Worm (Caenorhabditis elegans) whole organism, L1 larva: ENCODE data around the gene R02E4.2.

Source experiments
- C16A3.4 ChIP-seq: fragments of 150-350 bp; optimal IDR thresholded peaks from 2 replicates; lab custom pipeline; 2014; ENCODE audit warnings: missing biosample characterization, missing genetic modification characterization
- F16B12.6 ChIP-seq: fragments of 150-350 bp; optimal IDR thresholded peaks from 2 replicates; lab custom pipeline; 2014; ENCODE audit warnings: missing biosample characterization, missing genetic modification characterization
- Y116A8C.19 ChIP-seq: sonication (generic microtip); optimal IDR thresholded peaks from 2 replicates; lab custom pipeline; 2016; ENCODE audit warnings: missing compliant biosample characterization, missing genetic modification characterization, borderline replicate concordance
- aly-2 ChIP-seq: fragments of 150-350 bp; optimal IDR thresholded peaks from 2 replicates; lab custom pipeline; 2014; ENCODE audit warnings: missing biosample characterization, missing genetic modification characterization
- ama-1 ChIP-seq: fragments of 150-350 bp; optimal IDR thresholded peaks from 2 replicates; lab custom pipeline; 2014
- blmp-1 ChIP-seq: fragments of 150-350 bp; optimal IDR thresholded peaks from 2 replicates; lab custom pipeline; 2014; ENCODE audit warnings: missing biosample characterization, missing genetic modification characterization
- ceh-63 ChIP-seq: fragments of 200-800 bp; sonication (Bioruptor generic); optimal IDR thresholded peaks from 2 replicates; lab custom pipeline; 2018; ENCODE audit warnings: mild to moderate bottlenecking, missing genetic modification characterization, missing compliant biosample characterization
- ceh-8 ChIP-seq: fragments of 200-800 bp; sonication (Bioruptor generic); optimal IDR thresholded peaks from 2 replicates; lab custom pipeline; 2018; ENCODE audit warnings: mild to moderate bottlenecking, missing genetic modification characterization, moderate library complexity, missing compliant biosample characterization
- ceh-82 ChIP-seq, 3 experiments: fragments of 150-350 bp in 1 of 3; sonication (generic microtip) in 2 of 3; optimal IDR thresholded peaks; 2 replicates each; lab custom pipeline; 2014 to 2017; ENCODE audit warnings: missing biosample characterization in 3 of 3, missing genetic modification characterization in 3 of 3
- ceh-88 ChIP-seq: fragments of 200-800 bp; sonication (Bioruptor generic); IDR thresholded peaks from 2 replicates; pipeline ENCODE4 v1.3.6; 2022; ENCODE audit warnings: missing genetic modification characterization, missing compliant biosample characterization
- ceh-90 ChIP-seq: sonication (generic microtip); optimal IDR thresholded peaks from 2 replicates; lab custom pipeline; 2016; ENCODE audit warnings: missing genetic modification characterization, missing compliant biosample characterization
- ces-1 ChIP-seq: fragments of 150-350 bp; optimal IDR thresholded peaks from 2 replicates; lab custom pipeline; 2014; ENCODE audit warnings: missing biosample characterization, missing genetic modification reagents, missing genetic modification characterization
- dsc-1 ChIP-seq: sonication (generic microtip); optimal IDR thresholded peaks from 2 replicates; lab custom pipeline; 2016; ENCODE audit warnings: mild to moderate bottlenecking, missing genetic modification characterization, missing compliant biosample characterization
- efl-1 ChIP-seq, 4 experiments: fragments of 150-350 bp; optimal IDR thresholded peaks in 3 of 4; peaks in 1 of 4; 1 replicate in 1 of 4; 2 replicates in 3 of 4; lab custom pipeline; 2014; ENCODE audit warnings: missing biosample characterization in 2 of 4, missing genetic modification characterization in 2 of 4, missing genetic modification reagents in 2 of 4
- elt-2 ChIP-seq: sonication (generic microtip); optimal IDR thresholded peaks from 2 replicates; lab custom pipeline; 2016; ENCODE audit warnings: missing genetic modification characterization, mild to moderate bottlenecking, inconsistent platforms, missing compliant biosample characterization, missing genetic modification reagents
- elt-3 ChIP-seq, 6 experiments: fragments of 150-350 bp in 1 of 6; sonication (generic microtip); optimal IDR thresholded peaks; 2 replicates each; lab custom pipeline; 2017 to 2018; ENCODE audit warnings: missing biosample characterization in 6 of 6, missing genetic modification characterization in 6 of 6, inconsistent platforms in 1 of 6
- fkh-10 ChIP-seq: sonication (generic microtip); optimal IDR thresholded peaks from 2 replicates; lab custom pipeline; 2017; ENCODE audit warnings: missing biosample characterization, missing genetic modification reagents, missing genetic modification characterization
- fkh-4 ChIP-seq: sonication (generic microtip); optimal IDR thresholded peaks from 2 replicates; lab custom pipeline; 2016; ENCODE audit warnings: missing compliant biosample characterization, missing genetic modification characterization, borderline replicate concordance
- hlh-17 ChIP-seq: fragments of 200-800 bp; sonication (Bioruptor generic); optimal IDR thresholded peaks from 2 replicates; lab custom pipeline; 2018; ENCODE audit warnings: missing genetic modification characterization, mild to moderate bottlenecking, missing compliant biosample characterization, moderate library complexity, borderline replicate concordance
- hlh-4 ChIP-seq: sonication (generic microtip); optimal IDR thresholded peaks from 2 replicates; lab custom pipeline; 2016; ENCODE audit warnings: mild to moderate bottlenecking, missing genetic modification characterization, missing compliant biosample characterization
- hpl-2 ChIP-seq: fragments of 150-350 bp; optimal IDR thresholded peaks from 2 replicates; lab custom pipeline; 2014; ENCODE audit warnings: missing biosample characterization, missing genetic modification reagents, missing genetic modification characterization
- irx-1 ChIP-seq: sonication (generic microtip); optimal IDR thresholded peaks from 2 replicates; lab custom pipeline; 2016; ENCODE audit warnings: missing genetic modification characterization, missing compliant biosample characterization
- jun-1 ChIP-seq: fragments of 150-350 bp; optimal IDR thresholded peaks from 2 replicates; lab custom pipeline; 2014; ENCODE audit warnings: missing biosample characterization, missing genetic modification reagents, missing genetic modification characterization
- lin-13 ChIP-seq: fragments of 150-350 bp; optimal IDR thresholded peaks from 2 replicates; lab custom pipeline; 2014; ENCODE audit warnings: missing biosample characterization, missing genetic modification reagents, missing genetic modification characterization
- lin-14 ChIP-seq: fragments of 200-800 bp; sonication (Bioruptor generic); optimal IDR thresholded peaks from 2 replicates; lab custom pipeline; 2018; ENCODE audit warnings: mild to moderate bottlenecking, missing genetic modification characterization, moderate library complexity, missing compliant biosample characterization
- lin-35 ChIP-seq, 2 experiments: fragments of 150-350 bp; optimal IDR thresholded peaks; 2 replicates each; lab custom pipeline; 2014; ENCODE audit warnings: missing biosample characterization in 2 of 2, missing genetic modification characterization in 2 of 2, missing genetic modification reagents in 2 of 2
- lin-39 ChIP-seq: fragments of 150-350 bp; optimal IDR thresholded peaks from 2 replicates; lab custom pipeline; 2014; ENCODE audit warnings: missing biosample characterization, missing genetic modification reagents, missing genetic modification characterization
- mab-9 ChIP-seq: fragments of 200-800 bp; sonication (Bioruptor generic); IDR thresholded peaks from 2 replicates; pipeline ENCODE4 v1.3.6; 2022; ENCODE audit warnings: missing genetic modification reagents, missing genetic modification characterization, missing compliant biosample characterization
- mdl-1 ChIP-seq, 2 experiments: fragments of 150-350 bp; optimal IDR thresholded peaks; 2 replicates each; lab custom pipeline; 2014 to 2017; ENCODE audit warnings: missing biosample characterization in 2 of 2, missing genetic modification characterization in 2 of 2, inconsistent platforms in 1 of 2
- mef-2 ChIP-seq: fragments of 150-350 bp; optimal IDR thresholded peaks from 2 replicates; lab custom pipeline; 2014; ENCODE audit warnings: missing biosample characterization, missing genetic modification characterization
- mep-1 ChIP-seq: fragments of 150-350 bp; optimal IDR thresholded peaks from 2 replicates; lab custom pipeline; 2014; ENCODE audit warnings: missing biosample characterization, missing genetic modification characterization
- nhr-20 ChIP-seq: sonication (generic microtip); optimal IDR thresholded peaks from 2 replicates; lab custom pipeline; 2016; ENCODE audit warnings: mild to moderate bottlenecking, missing genetic modification characterization, missing compliant biosample characterization
- nhr-28 ChIP-seq: fragments of 150-350 bp; optimal IDR thresholded peaks from 2 replicates; lab custom pipeline; 2014; ENCODE audit warnings: missing biosample characterization, missing genetic modification characterization
- nhr-71 ChIP-seq: sonication (generic microtip); optimal IDR thresholded peaks from 2 replicates; lab custom pipeline; 2016; ENCODE audit warnings: mild to moderate bottlenecking, missing genetic modification characterization, moderate library complexity, missing compliant biosample characterization
- nhr-85 ChIP-seq: sonication (generic microtip); peaks from one replicate; lab custom pipeline; 2016; ENCODE audit warnings: missing genetic modification characterization, inconsistent platforms, missing compliant biosample characterization
- pax-3 ChIP-seq: fragments of 200-800 bp; sonication (Bioruptor generic); optimal IDR thresholded peaks from 2 replicates; lab custom pipeline; 2018; ENCODE audit warnings: mild to moderate bottlenecking, missing genetic modification characterization, moderate library complexity, missing compliant biosample characterization
- pqm-1 ChIP-seq: sonication (generic microtip); optimal IDR thresholded peaks from 3 replicates; lab custom pipeline; 2017; ENCODE audit warnings: missing biosample characterization, missing genetic modification characterization
- skn-1 ChIP-seq: fragments of 150-350 bp; optimal IDR thresholded peaks from 2 replicates; lab custom pipeline; 2014; ENCODE audit warnings: missing biosample characterization, missing genetic modification characterization
- snpc-4 ChIP-seq: fragments of 150-350 bp; optimal IDR thresholded peaks from 2 replicates; lab custom pipeline; 2014; ENCODE audit warnings: missing biosample characterization, missing genetic modification characterization
- sup-37 ChIP-seq: fragments of 200-800 bp; sonication (Bioruptor generic); optimal IDR thresholded peaks from 2 replicates; lab custom pipeline; 2018; ENCODE audit warnings: mild to moderate bottlenecking, missing genetic modification characterization, missing compliant biosample characterization
- swsn-7 ChIP-seq: sonication (generic microtip); optimal IDR thresholded peaks from 2 replicates; lab custom pipeline; 2016; ENCODE audit warnings: missing genetic modification characterization, missing compliant biosample characterization
- tlp-1 ChIP-seq: fragments of 150-350 bp; optimal IDR thresholded peaks from 2 replicates; lab custom pipeline; 2014; ENCODE audit warnings: missing biosample characterization, missing genetic modification characterization
- unc-130 ChIP-seq: fragments of 150-350 bp; optimal IDR thresholded peaks from 2 replicates; lab custom pipeline; 2017; ENCODE audit warnings: missing biosample characterization, missing genetic modification characterization, inconsistent platforms
- unc-30 ChIP-seq: sonication (generic microtip); optimal IDR thresholded peaks from 2 replicates; lab custom pipeline; 2017; ENCODE audit warnings: missing biosample characterization, missing genetic modification characterization
- unc-62 ChIP-seq: fragments of 150-350 bp; optimal IDR thresholded peaks from 2 replicates; lab custom pipeline; 2014; ENCODE audit warnings: missing biosample characterization, missing genetic modification reagents, missing genetic modification characterization
- unc-86 ChIP-seq: sonication (generic microtip); optimal IDR thresholded peaks from 2 replicates; lab custom pipeline; 2016; ENCODE audit warnings: missing genetic modification characterization, missing compliant biosample characterization
- unc-98 ChIP-seq: fragments of 200-800 bp; sonication (Bioruptor generic); IDR thresholded peaks from 2 replicates; pipeline ENCODE4 v1.3.6; 2022; ENCODE audit warnings: missing genetic modification characterization, missing compliant biosample characterization
- vab-15 ChIP-seq: sonication (generic microtip); optimal IDR thresholded peaks from 2 replicates; lab custom pipeline; 2017; ENCODE audit warnings: missing genotype, mild to moderate bottlenecking, missing genetic modification characterization, missing compliant biosample characterization
- zag-1 ChIP-seq: fragments of 150-350 bp; optimal IDR thresholded peaks from 2 replicates; lab custom pipeline; 2014; ENCODE audit warnings: missing biosample characterization, missing genetic modification characterization
- ztf-11 ChIP-seq, 2 experiments: sonication (generic microtip); optimal IDR thresholded peaks; 2 replicates each; lab custom pipeline; 2016 to 2017; ENCODE audit warnings: missing genetic modification characterization in 2 of 2, missing biosample characterization in 1 of 2, missing compliant biosample characterization in 1 of 2
- ztf-4 ChIP-seq: fragments of 150-350 bp; optimal IDR thresholded peaks from 2 replicates; lab custom pipeline; 2014; ENCODE audit warnings: missing biosample characterization, missing genetic modification characterization

R02E4.2 gene

DNA sequence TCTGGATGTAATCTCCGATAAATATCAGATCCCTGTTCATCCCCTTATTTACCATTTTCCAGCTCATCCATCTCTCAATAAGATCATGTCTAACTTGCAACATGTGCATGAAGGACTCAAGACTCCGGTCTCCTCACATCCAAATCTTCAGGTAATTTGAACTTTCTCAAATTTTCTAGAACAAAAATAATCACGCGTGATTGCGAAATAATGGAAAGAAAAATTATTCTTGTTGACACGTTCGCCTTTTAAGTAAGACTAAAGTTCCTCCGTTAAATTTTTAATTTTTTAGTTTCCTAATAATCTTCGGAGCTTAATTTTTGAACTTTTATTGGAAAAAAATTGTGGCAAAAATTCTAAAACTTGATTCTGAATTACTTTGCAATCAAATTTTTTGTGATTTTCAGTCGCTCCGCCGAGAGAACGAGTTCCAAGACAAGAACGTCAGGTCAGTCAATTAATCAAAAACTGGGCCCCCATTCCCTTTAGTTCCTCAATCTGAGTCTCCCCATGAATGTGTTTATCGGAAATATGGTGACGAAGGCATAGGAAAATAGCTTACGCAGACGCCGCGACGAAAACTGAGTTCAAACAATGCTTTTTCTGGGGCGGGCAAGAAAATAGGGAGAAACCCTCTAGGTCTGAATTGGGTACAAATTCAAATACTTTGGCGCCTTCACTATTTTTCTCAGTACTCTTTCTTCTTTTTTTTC lies 30.4 kb downstream of the R02E4.2 start (continued):
- TF ChIP-seq unc-98 (GFP tag; lab: Robert Waterston, UW): no peak
- no peak for TF ChIP-seq snpc-4 (tag; lab: Kevin White, UChicago)
- TF ChIP-seq mdl-1 (tag; optimal IDR thresholded peaks at IDR 0.05; lab: Kevin White, UChicago): no peak
- no peak for TF ChIP-seq lin-35 (GFP tag; optimal IDR thresholded peaks at IDR 0.05; lab: Kevin White, UChicago)
- no peak for TF ChIP-seq vab-15 (tag; lab: Kevin White, UChicago)
- TF ChIP-seq nhr-85 (tag; lab: Kevin White, UChicago): peak; percentile 67
- no peak for TF ChIP-seq ceh-8 (GFP tag; lab: Kevin White, UChicago)
- TF ChIP-seq blmp-1: no peak
- TF ChIP-seq elt-3 (tag; optimal IDR thresholded peaks at IDR 0.05; lab: Kevin White, UChicago): no peak
- TF ChIP-seq ztf-11 (tag; optimal IDR thresholded peaks at IDR 0.05; lab: Kevin White, UChicago): no peak
- TF ChIP-seq unc-86 (tag; lab: Kevin White, UChicago): no peak
- TF ChIP-seq pqm-1: no peak
- no peak for TF ChIP-seq pax-3 (tag; lab: Kevin White, UChicago)
- peak; percentile 47 for TF ChIP-seq skn-1
- TF ChIP-seq ama-1 (lab: Kevin White, UChicago): no peak
- TF ChIP-seq Y116A8C.19 (tag; lab: Kevin White, UChicago): no peak
- no peak for TF ChIP-seq mep-1 (tag; lab: Kevin White, UChicago)
- TF ChIP-seq C16A3.4 (tag; lab: Kevin White, UChicago): no peak
- TF ChIP-seq hpl-2: no peak
- TF ChIP-seq mab-9 (GFP tag; lab: Robert Waterston, UW): no peak
- no peak for TF ChIP-seq ceh-88 (GFP tag; lab: Robert Waterston, UW)
- no peak for TF ChIP-seq tlp-1
- no peak for TF ChIP-seq elt-2 (tag; lab: Kevin White, UChicago)
- TF ChIP-seq ceh-82 (tag; optimal IDR thresholded peaks at IDR 0.05; lab: Kevin White, UChicago): peak in 1 of 3 experiments; percentile 24
- TF ChIP-seq lin-14 (GFP tag; lab: Kevin White, UChicago): peak; percentile 82
- TF ChIP-seq ceh-90: no peak
- TF ChIP-seq irx-1 (tag; lab: Kevin White, UChicago): no peak
- TF ChIP-seq ces-1 (GFP tag; lab: Kevin White, UChicago): no peak
- TF ChIP-seq unc-130 (tag; lab: Kevin White, UChicago): no peak
- TF ChIP-seq nhr-28: no peak
- TF ChIP-seq fkh-4 (tag; lab: Kevin White, UChicago): no peak
- TF ChIP-seq efl-1 (optimal IDR thresholded peaks at IDR 0.05; lab: Kevin White, UChicago): no peak
- TF ChIP-seq efl-1 (GFP tag; optimal IDR thresholded peaks at IDR 0.05 in 1 of 2; lab: Kevin White, UChicago): peak in 1 of 2 experiments; percentile 82
- TF ChIP-seq zag-1: no peak
- TF ChIP-seq mef-2 (tag; lab: Kevin White, UChicago): no peak
- TF ChIP-seq fkh-10 (GFP tag; lab: Kevin White, UChicago): no peak
- no peak for TF ChIP-seq F16B12.6 (tag; lab: Kevin White, UChicago)
- no peak for TF ChIP-seq hlh-4 (tag; lab: Kevin White, UChicago)
- no peak for TF ChIP-seq sup-37 (GFP tag; lab: Kevin White, UChicago)
- TF ChIP-seq ztf-4 (tag; lab: Kevin White, UChicago): peak; percentile 60
- peak; percentile 47 for TF ChIP-seq nhr-20 (tag; lab: Kevin White, UChicago)
- TF ChIP-seq lin-39: no peak
- no peak for TF ChIP-seq hlh-17
- peak; percentile 9 for TF ChIP-seq jun-1 (tag; lab: Kevin White, UChicago)
- TF ChIP-seq unc-30: no peak
- no peak for TF ChIP-seq lin-13 (GFP tag; lab: Kevin White, UChicago)
- TF ChIP-seq dsc-1 (tag; lab: Kevin White, UChicago): no peak
- TF ChIP-seq aly-2 (tag; lab: Kevin White, UChicago): no peak
- TF ChIP-seq unc-62 (GFP tag; lab: Kevin White, UChicago): no peak
- peak; percentile 64 for TF ChIP-seq nhr-71 (tag; lab: Kevin White, UChicago)
- TF ChIP-seq ceh-63 (GFP tag; lab: Kevin White, UChicago): no peak
- TF ChIP-seq swsn-7 (tag; lab: Kevin White, UChicago): peak; percentile 40
